Fruit fly (Drosophila melanogaster): Measurements from ENCODE around the gene CG34030.

- no peak for TF ChIP-seq ovo (GFP tag; optimal IDR thresholded peaks at IDR 0.05)
- TF ChIP-seq CG33017 (tag; optimal IDR thresholded peaks at IDR 0.05): no peak
- no peak for TF ChIP-seq bab1 (GFP tag; optimal IDR thresholded peaks at IDR 0.05)
- no peak for TF ChIP-seq CG5204 (GFP tag; optimal IDR thresholded peaks at IDR 0.05)
- TF ChIP-seq cnc (optimal IDR thresholded peaks at IDR 0.05): no peak
- no peak for TF ChIP-seq toe (GFP tag; optimal IDR thresholded peaks at IDR 0.05)
- TF ChIP-seq Crg-1 (GFP tag; optimal IDR thresholded peaks at IDR 0.05): no peak
- no peak for TF ChIP-seq Clk (GFP tag; optimal IDR thresholded peaks at IDR 0.05)
- no peak for TF ChIP-seq kay (GFP tag; ENCODE audit: borderline replicate concordance)
- no peak for TF ChIP-seq CG12768 (GFP tag; optimal IDR thresholded peaks at IDR 0.05)
- no peak for TF ChIP-seq CG7045 (GFP tag; optimal IDR thresholded peaks at IDR 0.05)
Observed at dm6 chr3L:7094020-7094419, 19.0 kb upstream of the CG34030 start.
